ENCODE assay signal across 1 fruit fly cellular context in the genomic region with DNA sequence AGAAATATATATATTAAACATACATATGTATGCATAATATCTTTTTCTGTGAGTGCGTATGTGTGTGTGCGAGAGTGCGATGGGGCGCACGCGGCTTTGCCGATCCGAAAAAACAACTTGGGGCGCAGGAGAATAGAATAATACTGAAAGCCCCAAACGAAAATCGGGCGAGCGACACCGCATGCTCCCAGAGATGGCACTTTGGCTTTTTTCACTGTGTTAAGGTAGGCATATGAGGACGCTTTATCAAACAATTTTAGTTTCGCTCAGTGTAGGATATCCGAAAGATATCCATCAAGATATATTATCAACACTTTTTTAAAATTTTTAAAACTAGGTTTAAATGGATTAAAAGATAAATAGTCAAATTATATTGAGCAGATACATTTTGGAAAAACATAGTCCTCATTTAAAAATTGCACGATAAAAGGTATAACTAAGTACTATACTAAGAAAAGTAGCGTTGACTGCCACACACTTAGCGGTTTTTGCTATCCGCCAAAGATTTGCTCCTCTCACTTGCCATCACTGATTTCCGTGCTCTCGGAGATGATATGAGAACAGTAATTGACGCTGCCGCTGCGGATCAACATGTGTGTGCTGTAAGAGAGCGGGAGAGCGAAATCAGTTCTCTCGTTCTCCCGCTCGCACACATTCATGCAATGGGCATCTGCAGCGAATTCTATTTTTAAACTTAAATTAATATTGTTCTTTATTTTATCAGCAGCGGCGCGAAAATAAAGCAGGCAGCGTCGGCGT.
TF ChIP-seq lines count a peak whose summit lies in the region.

No protein-coding gene starts in this region.

TF ChIP-seq in whole organism, embryonic, 481 proteins besides CTCF, POLR2A, EP300 and RAD21 (continued from another document and continues in another):
- TF ChIP-seq Lhr (GFP tag; optimal IDR thresholded peaks at IDR 0.05; lab: Kevin White, UChicago) (no peak), CG8478 (optimal IDR thresholded peaks at IDR 0.05; lab: Kevin White, UChicago) (no peak), luna (GFP tag; optimal IDR thresholded peaks at IDR 0.05; lab: Kevin White, UChicago) (no peak), CG6689 (GFP tag; IDR thresholded peaks at IDR 0.05; lab: Robert Waterston, UW) (peak; percentile 60), CG14667 (GFP tag; IDR thresholded peaks at IDR 0.05; lab: Robert Waterston, UW) (no peak), kah (GFP tag; optimal IDR thresholded peaks at IDR 0.05; lab: Kevin White, UChicago) (peak; percentile 98), Hsf (GFP tag; optimal IDR thresholded peaks at IDR 0.05; lab: Kevin White, UChicago) (peak; percentile 65), Atf-2 (GFP tag; optimal IDR thresholded peaks at IDR 0.05; lab: Kevin White, UChicago) (peak; percentile 69), CG9609 (GFP tag; optimal IDR thresholded peaks at IDR 0.05; lab: Kevin White, UChicago) (peak; percentile 42), CG18764 (GFP tag; optimal IDR thresholded peaks at IDR 0.05; lab: Kevin White, UChicago) (peak; percentile 15), CG13894 (tag; optimal IDR thresholded peaks at IDR 0.05; lab: Kevin White, UChicago) (peak; percentile 20), dimm (GFP tag; IDR thresholded peaks at IDR 0.05; lab: Robert Waterston, UW) (no peak), ac (GFP tag; optimal IDR thresholded peaks at IDR 0.05; lab: Kevin White, UChicago) (no peak), Rx (GFP tag; IDR thresholded peaks at IDR 0.05; lab: Robert Waterston, UW) (0 out of 2 replicates have a peak, but pooled peaks have one; percentile 3), HmgD (GFP tag; optimal IDR thresholded peaks at IDR 0.05; lab: Kevin White, UChicago) (no peak), CG4854 (GFP tag; optimal IDR thresholded peaks at IDR 0.05; lab: Kevin White, UChicago) (no peak), HHEX (GFP tag; optimal IDR thresholded peaks at IDR 0.05; lab: Kevin White, UChicago) (peak; percentile 59), CG12219 (GFP tag; optimal IDR thresholded peaks at IDR 0.05; lab: Kevin White, UChicago) (no peak), pnt (GFP tag; optimal IDR thresholded peaks at IDR 0.05; lab: Kevin White, UChicago) (peak; percentile 57), CG13624 (GFP tag; optimal IDR thresholded peaks at IDR 0.05; lab: Kevin White, UChicago) (peak; percentile 64), NK7.1 (GFP tag; optimal IDR thresholded peaks at IDR 0.05; lab: Kevin White, UChicago) (peak; percentile 13), Ssrp (tag; optimal IDR thresholded peaks at IDR 0.05; lab: Kevin White, UChicago) (peak; percentile 64), CG9817 (tag; optimal IDR thresholded peaks at IDR 0.05; lab: Kevin White, UChicago) (peak; percentile 57), sug (tag; optimal IDR thresholded peaks at IDR 0.05; lab: Kevin White, UChicago) (peak; percentile 24), dm (GFP tag; optimal IDR thresholded peaks at IDR 0.05; lab: Kevin White, UChicago) (peak; percentile 69), ato (GFP tag; IDR thresholded peaks at IDR 0.05; lab: Robert Waterston, UW; ENCODE audit: partially characterized antibody) (peak; percentile 45; the same call in 1 of the 2 replicates), klu (GFP tag; IDR thresholded peaks at IDR 0.05; lab: Robert Waterston, UW) (peak; percentile 52; the same call in 1 of the 2 replicates), CG17359 (tag; optimal IDR thresholded peaks at IDR 0.05; lab: Kevin White, UChicago) (peak; percentile 54), gem (tag; optimal IDR thresholded peaks at IDR 0.05; lab: Kevin White, UChicago) (peak; percentile 79), CG3281 (GFP tag; optimal IDR thresholded peaks at IDR 0.05; lab: Kevin White, UChicago) (peak; percentile 71), scrt (GFP tag; optimal IDR thresholded peaks at IDR 0.05; lab: Kevin White, UChicago) (no peak), CG11723 (GFP tag; optimal IDR thresholded peaks at IDR 0.05; lab: Kevin White, UChicago) (peak; percentile 46), ssp (GFP tag; IDR thresholded peaks at IDR 0.05; lab: Robert Waterston, UW) (peak; percentile 55), CG12299 (tag; optimal IDR thresholded peaks at IDR 0.05; lab: Kevin White, UChicago) (no peak), NC2α (GFP tag; optimal IDR thresholded peaks at IDR 0.05; lab: Kevin White, UChicago) (peak; percentile 6), CG5180 (GFP tag; optimal IDR thresholded peaks at IDR 0.05; lab: Kevin White, UChicago) (no peak), sob (GFP tag; IDR thresholded peaks at IDR 0.05; lab: Robert Waterston, UW) (peak; percentile 33; the same call in 1 of the 2 replicates), toy (GFP tag; IDR thresholded peaks at IDR 0.05; lab: Robert Waterston, UW) (no peak), Sry-β (GFP tag; optimal IDR thresholded peaks at IDR 0.05; lab: Kevin White, UChicago) (peak; percentile 99), fd96Cb (tag; optimal IDR thresholded peaks at IDR 0.05; lab: Kevin White, UChicago) (peak; percentile 67), Mes4 (GFP tag; optimal IDR thresholded peaks at IDR 0.05; lab: Kevin White, UChicago) (peak; percentile 4), CG6254 (GFP tag; optimal IDR thresholded peaks at IDR 0.05; lab: Kevin White, UChicago) (peak; percentile 33), Optix (GFP tag; IDR thresholded peaks at IDR 0.05; lab: Robert Waterston, UW) (no peak), phol (tag; optimal IDR thresholded peaks at IDR 0.05; lab: Kevin White, UChicago) (peak; percentile 79), CG6683 (GFP tag; optimal IDR thresholded peaks at IDR 0.05; lab: Kevin White, UChicago) (peak; percentile 18), CG15601 (tag; optimal IDR thresholded peaks at IDR 0.05; lab: Kevin White, UChicago) (peak; percentile 34), CG4617 (GFP tag; optimal IDR thresholded peaks at IDR 0.05; lab: Kevin White, UChicago; ENCODE audit: borderline replicate concordance) (peak; percentile 15), Stat92E (GFP tag; optimal IDR thresholded peaks at IDR 0.05; lab: Kevin White, UChicago) (no peak), B-H1 (GFP tag; IDR thresholded peaks at IDR 0.05; lab: Robert Waterston, UW) (no peak), CG8281 (tag; optimal IDR thresholded peaks at IDR 0.05; lab: Kevin White, UChicago) (peak; percentile 24), tgo (GFP tag; IDR thresholded peaks at IDR 0.05; lab: Robert Waterston, UW) (peak; percentile 26; the same call in 1 of the 3 replicates), Oli (tag; optimal IDR thresholded peaks at IDR 0.05; lab: Kevin White, UChicago) (peak; percentile 74), caup (GFP tag; optimal IDR thresholded peaks at IDR 0.05; lab: Kevin White, UChicago; ENCODE audit: severe bottlenecking) (peak; percentile 14), Oaz (GFP tag; IDR thresholded peaks at IDR 0.05; lab: Robert Waterston, UW) (no peak), Xbp1 (GFP tag; optimal IDR thresholded peaks at IDR 0.05; lab: Kevin White, UChicago) (peak; percentile 72), CG1529 (GFP tag; optimal IDR thresholded peaks at IDR 0.05; lab: Kevin White, UChicago) (no peak), vfl (GFP tag; optimal IDR thresholded peaks at IDR 0.05; lab: Kevin White, UChicago) (peak; percentile 46), CG13775 (GFP tag; optimal IDR thresholded peaks at IDR 0.05; lab: Kevin White, UChicago) (peak; percentile 81), jigr1 (GFP tag; IDR thresholded peaks at IDR 0.05; lab: Robert Waterston, UW) (no peak), CG5953 (GFP tag; IDR thresholded peaks at IDR 0.05; lab: Robert Waterston, UW) (no peak), Deaf1 (tag; optimal IDR thresholded peaks at IDR 0.05; lab: Kevin White, UChicago) (peak; percentile 17), zfh1 (GFP tag; IDR thresholded peaks at IDR 0.05; lab: Robert Waterston, UW) (peak; percentile 32; the same call in 2 of the 3 replicates), Chrac-16 (GFP tag; optimal IDR thresholded peaks at IDR 0.05; lab: Kevin White, UChicago) (peak; percentile 72), CG7556 (GFP tag; optimal IDR thresholded peaks at IDR 0.05; lab: Kevin White, UChicago) (peak; percentile 77), CG15514 (GFP tag; optimal IDR thresholded peaks at IDR 0.05; lab: Kevin White, UChicago) (peak; percentile 46), wdn (GFP tag; IDR thresholded peaks at IDR 0.05; lab: Robert Waterston, UW) (0 out of 2 replicates have a peak, but pooled peaks have one; percentile 33), Ets65A (GFP tag; lab: Kevin White, UChicago) (peak; percentile 96), bsh (GFP tag; optimal IDR thresholded peaks at IDR 0.05; lab: Kevin White, UChicago) (peak; percentile 38 to 48), CG18599 (GFP tag; optimal IDR thresholded peaks at IDR 0.05; lab: Kevin White, UChicago) (peak; percentile 64), Hand (GFP tag; optimal IDR thresholded peaks at IDR 0.05; lab: Kevin White, UChicago) (no peak), trh (GFP tag; optimal IDR thresholded peaks at IDR 0.05; lab: Kevin White, UChicago) (peak; percentile 22), gsb-n (tag; optimal IDR thresholded peaks at IDR 0.05; lab: Kevin White, UChicago) (no peak), stc (GFP tag; IDR thresholded peaks at IDR 0.05; lab: Robert Waterston, UW) (peak; percentile 25; the same call in 1 of the 2 replicates), danr (GFP tag; IDR thresholded peaks at IDR 0.05; lab: Robert Waterston, UW) (0 out of 2 replicates have a peak, but pooled peaks have one; percentile 11), Dll (GFP tag; IDR thresholded peaks at IDR 0.05; lab: Robert Waterston, UW; ENCODE audit: partially characterized antibody) (no peak), PHDP (tag; optimal IDR thresholded peaks at IDR 0.05; lab: Kevin White, UChicago) (peak; percentile 52), Asciz (GFP tag; optimal IDR thresholded peaks at IDR 0.05; lab: Kevin White, UChicago) (no peak), peb (GFP tag; IDR thresholded peaks at IDR 0.05; lab: Robert Waterston, UW) (no peak), CG10431 (GFP tag; optimal IDR thresholded peaks at IDR 0.05; lab: Kevin White, UChicago) (no peak), ab (GFP tag; optimal IDR thresholded peaks at IDR 0.05; lab: Kevin White, UChicago) (peak; percentile 15), HmgZ (tag; optimal IDR thresholded peaks at IDR 0.05; lab: Kevin White, UChicago) (peak; percentile 16), Med (GFP tag; lab: Kevin White, UChicago) (peak; percentile 86), sens (GFP tag; lab: Kevin White, UChicago) (peak; percentile 90), br (optimal IDR thresholded peaks at IDR 0.05; lab: Kevin White, UChicago) (no peak), CG11560 (tag; IDR thresholded peaks at IDR 0.05; lab: Robert Waterston, UW) (no peak), ranshi (GFP tag; IDR thresholded peaks at IDR 0.05; lab: Robert Waterston, UW) (no peak), z (GFP tag; IDR thresholded peaks at IDR 0.05; lab: Robert Waterston, UW) (no peak), salm (tag; optimal IDR thresholded peaks at IDR 0.05; lab: Kevin White, UChicago) (no peak), E2f2 (GFP tag; IDR thresholded peaks at IDR 0.05; lab: Robert Waterston, UW) (peak; percentile 17), CG6813 (GFP tag; optimal IDR thresholded peaks at IDR 0.05; lab: Kevin White, UChicago) (no peak), CG7357 (GFP tag; IDR thresholded peaks at IDR 0.05; lab: Robert Waterston, UW) (peak; percentile 51; the same call in 2 of the 3 replicates), CG43689 (GFP tag; IDR thresholded peaks at IDR 0.05; lab: Robert Waterston, UW) (no peak), CG7963 (GFP tag; IDR thresholded peaks at IDR 0.05; lab: Robert Waterston, UW; ENCODE audit: partially characterized antibody) (no peak), ewg (GFP tag; optimal IDR thresholded peaks at IDR 0.05; lab: Kevin White, UChicago) (peak; percentile 55), CG4820 (GFP tag; optimal IDR thresholded peaks at IDR 0.05; lab: Kevin White, UChicago) (peak; percentile 69), Side (GFP tag; optimal IDR thresholded peaks at IDR 0.05; lab: Kevin White, UChicago) (peak; percentile 43), CG5245 (GFP tag; optimal IDR thresholded peaks at IDR 0.05; lab: Kevin White, UChicago) (peak; percentile 42), D (optimal IDR thresholded peaks at IDR 0.05; lab: Kevin White, UChicago) (no peak), D (GFP tag; optimal IDR thresholded peaks at IDR 0.05; lab: Kevin White, UChicago) (peak; percentile 66), CG16863 (GFP tag; optimal IDR thresholded peaks at IDR 0.05; lab: Kevin White, UChicago) (peak; percentile 6), CG18011 (GFP tag; optimal IDR thresholded peaks at IDR 0.05; lab: Kevin White, UChicago) (no peak), CG2120 (GFP tag; optimal IDR thresholded peaks at IDR 0.05; lab: Kevin White, UChicago) (peak; percentile 87), CG6654 (GFP tag; optimal IDR thresholded peaks at IDR 0.05; lab: Kevin White, UChicago) (peak; percentile 30), ATbp (GFP tag; optimal IDR thresholded peaks at IDR 0.05; lab: Kevin White, UChicago) (peak; percentile 45), Bgb (GFP tag; IDR thresholded peaks at IDR 0.05; lab: Robert Waterston, UW; ENCODE audit: partially characterized antibody) (no peak; the same call in 1 of the 2 replicates), vvl (GFP tag; IDR thresholded peaks at IDR 0.05; lab: Robert Waterston, UW) (no peak; the same call in 1 of the 2 replicates), ash1 (GFP tag; optimal IDR thresholded peaks at IDR 0.05; lab: Kevin White, UChicago) (no peak), NfI (GFP tag; optimal IDR thresholded peaks at IDR 0.05; lab: Kevin White, UChicago) (peak; percentile 70), tll (GFP tag; optimal IDR thresholded peaks at IDR 0.05; lab: Kevin White, UChicago) (no peak), CG8924 (tag; optimal IDR thresholded peaks at IDR 0.05; lab: Kevin White, UChicago) (peak; percentile 68), CG9932 (GFP tag; IDR thresholded peaks at IDR 0.05; lab: Robert Waterston, UW) (peak; percentile 71), sisA (GFP tag; IDR thresholded peaks at IDR 0.05; lab: Robert Waterston, UW) (peak; percentile 32; the same call in 1 of the 2 replicates), CG4404 (GFP tag; IDR thresholded peaks at IDR 0.05; lab: Robert Waterston, UW) (peak; percentile 31; the same call in 1 of the 2 replicates), D19B (GFP tag; optimal IDR thresholded peaks at IDR 0.05; lab: Kevin White, UChicago) (peak; percentile 74), CG16813 (GFP tag; IDR thresholded peaks at IDR 0.05; lab: Robert Waterston, UW; ENCODE audit: partially characterized antibody) (no peak), CG17802 (tag; optimal IDR thresholded peaks at IDR 0.05; lab: Kevin White, UChicago) (peak; percentile 33), Jarid2 (GFP tag; optimal IDR thresholded peaks at IDR 0.05; lab: Kevin White, UChicago) (peak; percentile 85), CG6791 (GFP tag; IDR thresholded peaks at IDR 0.05; lab: Robert Waterston, UW; ENCODE audit: partially characterized antibody) (peak; percentile 46; the same call in 1 of the 3 replicates), odd (GFP tag; optimal IDR thresholded peaks at IDR 0.05; lab: Kevin White, UChicago) (no peak), CG14014 (GFP tag; IDR thresholded peaks at IDR 0.05; lab: Robert Waterston, UW) (peak; percentile 42), Abd-B (GFP tag; optimal IDR thresholded peaks at IDR 0.05; lab: Kevin White, UChicago) (peak; percentile 33)
